Worm (Caenorhabditis elegans): ENCODE data around the gene F41B4.3.
A peak's percentile ranks its signal among the peaks of the same experiment; 100 is the strongest.

Gene F41B4.3

DNA sequence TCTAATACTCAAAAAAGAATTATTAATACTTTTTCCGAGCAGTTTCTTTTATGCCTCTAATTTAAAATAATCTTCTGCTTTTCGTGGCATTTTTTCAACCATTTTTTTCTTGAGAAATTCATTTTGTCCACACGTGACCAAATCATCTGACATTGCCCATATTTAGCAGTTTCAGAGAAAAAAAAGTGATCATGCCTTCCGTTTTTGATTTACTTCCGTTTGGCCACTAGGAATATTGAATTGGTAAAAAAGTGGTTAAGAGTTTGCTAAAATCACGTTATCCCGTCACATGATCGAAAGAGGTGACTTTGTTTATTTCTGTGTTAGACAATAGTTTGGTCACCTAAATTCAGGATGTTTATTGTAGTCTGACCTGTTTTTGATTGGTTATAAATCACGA lies 31.5 kb downstream of the F41B4.3 start:
- TF ChIP-seq nhr-67 (tag; optimal IDR thresholded peaks at IDR 0.05) (no peak), zag-1 (tag; optimal IDR thresholded peaks at IDR 0.05) (no peak), nhr-28 (tag; optimal IDR thresholded peaks at IDR 0.05) (no peak), nhr-77 (tag; optimal IDR thresholded peaks at IDR 0.05) (no peak), mml-1 (tag; optimal IDR thresholded peaks at IDR 0.05) (no peak), ztf-11 (tag; optimal IDR thresholded peaks at IDR 0.05) (no peak), sea-2 (GFP tag; optimal IDR thresholded peaks at IDR 0.05) (no peak), pqm-1 (tag; optimal IDR thresholded peaks at IDR 0.05) (no peak), nhr-237 (tag; optimal IDR thresholded peaks at IDR 0.05) (no peak), nhr-43 (tag; optimal IDR thresholded peaks at IDR 0.05; ENCODE audit: poor library complexity, severe bottlenecking) (no peak), ZK546.5 (tag; optimal IDR thresholded peaks at IDR 0.05) (no peak), hmg-11 (tag; optimal IDR thresholded peaks at IDR 0.05) (no peak)

- TF ChIP-seq lin-15B (tag; optimal IDR thresholded peaks at IDR 0.05) (no peak), fos-1 (tag; optimal IDR thresholded peaks at IDR 0.05) (no peak), ztf-4 (tag; optimal IDR thresholded peaks at IDR 0.05) (no peak), elt-3 (tag; optimal IDR thresholded peaks at IDR 0.05) (no peak), nhr-67 (tag; optimal IDR thresholded peaks at IDR 0.05) (no peak), ceh-16 (tag; optimal IDR thresholded peaks at IDR 0.05) (no peak), nhr-11 (tag; optimal IDR thresholded peaks at IDR 0.05) (no peak), pqm-1 (tag; optimal IDR thresholded peaks at IDR 0.05) (no peak), elt-1 (tag; optimal IDR thresholded peaks at IDR 0.05) (no peak), ceh-9 (tag; optimal IDR thresholded peaks at IDR 0.05) (no peak), fkh-10 (GFP tag; optimal IDR thresholded peaks at IDR 0.05) (no peak), hmg-11 (tag; optimal IDR thresholded peaks at IDR 0.05) (no peak), ztf-11 (tag; optimal IDR thresholded peaks at IDR 0.05) (no peak), snpc-4 (tag; optimal IDR thresholded peaks at IDR 0.05) (no peak), nhr-25 (tag; optimal IDR thresholded peaks at IDR 0.05) (no peak), nhr-76 (tag; optimal IDR thresholded peaks at IDR 0.05) (no peak), fkh-2 (tag; optimal IDR thresholded peaks at IDR 0.05) (no peak), nhr-77 (tag; optimal IDR thresholded peaks at IDR 0.05) (no peak), nhr-12 (tag; optimal IDR thresholded peaks at IDR 0.05) (no peak)
Observed at ce11 chrX:6801546-6801945, 34.4 kb downstream of the F41B4.3 start.

DNA sequence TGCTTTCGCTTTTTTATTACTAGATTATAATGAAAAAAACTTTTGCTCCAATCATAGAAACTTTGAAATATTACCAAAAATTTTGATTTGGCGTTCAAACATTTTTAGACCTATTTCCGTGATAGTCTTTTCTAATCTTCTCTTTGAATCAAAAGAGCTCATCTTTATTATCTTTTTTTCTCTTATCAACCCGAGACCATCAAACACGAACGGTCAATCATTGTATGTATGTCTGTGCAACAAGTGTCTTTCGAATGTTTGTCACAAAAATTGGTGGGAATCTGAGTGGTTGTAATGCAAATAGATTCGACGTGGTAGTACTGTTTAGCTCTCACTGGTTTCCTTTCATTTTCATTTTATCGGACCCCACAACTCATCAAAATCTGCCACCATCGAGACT lies 36.1 kb downstream of the F41B4.3 start, which contains the start of gene M03A8.3:
TSS of gene M03A8.3 (plus strand) at position 278 of the 400 bp plus-strand sequence.
- TF ChIP-seq ceh-28 (tag; optimal IDR thresholded peaks at IDR 0.05) (no peak), elt-2 (tag; optimal IDR thresholded peaks at IDR 0.05) (peak; percentile 48), pqm-1 (tag; optimal IDR thresholded peaks at IDR 0.05) (peak; percentile 1), nhr-237 (tag; optimal IDR thresholded peaks at IDR 0.05) (no peak)

- no peak for TF ChIP-seq ceh-9 (tag; optimal IDR thresholded peaks at IDR 0.05)
- no peak for TF ChIP-seq jun-1 (tag; optimal IDR thresholded peaks at IDR 0.05)
- TF ChIP-seq fos-1 (tag; optimal IDR thresholded peaks at IDR 0.05): no peak
- TF ChIP-seq elt-1 (tag; optimal IDR thresholded peaks at IDR 0.05): peak; percentile 81
- no peak for TF ChIP-seq fkh-2 (tag; optimal IDR thresholded peaks at IDR 0.05)
- TF ChIP-seq elt-3 (tag; optimal IDR thresholded peaks at IDR 0.05): no peak
- no peak for TF ChIP-seq nhr-76 (tag; optimal IDR thresholded peaks at IDR 0.05)
Observed at ce11 chrX:6795843-6796521, 39.9 kb downstream of the F41B4.3 start.

ce11 chrX:6792281-6793003 lies 43.5 kb downstream of the F41B4.3 start:
- TF ChIP-seq ama-1 (optimal IDR thresholded peaks at IDR 0.05): no peak
- TF ChIP-seq unc-62 (GFP tag; optimal IDR thresholded peaks at IDR 0.05): no peak
- no peak for TF ChIP-seq unc-39 (tag; optimal IDR thresholded peaks at IDR 0.05)
- peak; percentile 77 for TF ChIP-seq elt-2 (tag; optimal IDR thresholded peaks at IDR 0.05)
- no peak for TF ChIP-seq lin-15B (tag; optimal IDR thresholded peaks at IDR 0.05)
- no peak for TF ChIP-seq snpc-4 (tag; optimal IDR thresholded peaks at IDR 0.05)
- peak; percentile 59 for TF ChIP-seq pha-4 (tag; optimal IDR thresholded peaks at IDR 0.05)
- TF ChIP-seq pqm-1 (tag; optimal IDR thresholded peaks at IDR 0.05): peak; percentile 5
- TF ChIP-seq mml-1 (tag; optimal IDR thresholded peaks at IDR 0.05): no peak
- TF ChIP-seq nhr-77 (tag; optimal IDR thresholded peaks at IDR 0.05): peak; percentile 1
- TF ChIP-seq nhr-25 (tag; optimal IDR thresholded peaks at IDR 0.05): no peak
- TF ChIP-seq nfya-1 (tag; optimal IDR thresholded peaks at IDR 0.05; ENCODE audit: insufficient read depth): no peak
- TF ChIP-seq lin-39 (tag; optimal IDR thresholded peaks at IDR 0.05): no peak
- TF ChIP-seq jun-1 (tag; optimal IDR thresholded peaks at IDR 0.05): peak; percentile 24
- no peak for TF ChIP-seq mdl-1 (tag; optimal IDR thresholded peaks at IDR 0.05)
- peak; percentile 4 for TF ChIP-seq fos-1 (tag; optimal IDR thresholded peaks at IDR 0.05)

Data from whole organism, L3 larva.